Fruit fly (Drosophila melanogaster): Measurements from ENCODE around the gene Rab11.
A peak's percentile ranks its signal among the peaks of the same experiment; 100 is the strongest.

Gene Rab11

dm6 chr3R:21078211-21078610, 33.0 kb upstream of the Rab11 start (continued):
- TF ChIP-seq CG10462 (GFP tag; optimal IDR thresholded peaks at IDR 0.05) (no peak), Hey (tag; optimal IDR thresholded peaks at IDR 0.05) (peak; percentile 67), Atf6 (GFP tag; IDR thresholded peaks at IDR 0.05) (no peak), dmrt11E (tag; optimal IDR thresholded peaks at IDR 0.05) (no peak), D (optimal IDR thresholded peaks at IDR 0.05) (no peak), D (GFP tag; optimal IDR thresholded peaks at IDR 0.05) (no peak), Xrp1 (GFP tag; IDR thresholded peaks at IDR 0.05) (no peak), vnd (GFP tag; IDR thresholded peaks at IDR 0.05; ENCODE audit: partially characterized antibody) (peak; percentile 55; the same call in 2 of the 3 replicates), CG2875 (GFP tag; optimal IDR thresholded peaks at IDR 0.05) (no peak), Fer2 (tag; optimal IDR thresholded peaks at IDR 0.05) (no peak), CG3065 (GFP tag; optimal IDR thresholded peaks at IDR 0.05) (no peak), HmgZ (tag; optimal IDR thresholded peaks at IDR 0.05) (peak; percentile 53), cad (GFP tag; optimal IDR thresholded peaks at IDR 0.05) (no peak), CG10565 (GFP tag; optimal IDR thresholded peaks at IDR 0.05) (no peak), Dip3 (GFP tag; optimal IDR thresholded peaks at IDR 0.05) (no peak), grn (GFP tag; optimal IDR thresholded peaks at IDR 0.05) (peak; percentile 99), Oaz (GFP tag; IDR thresholded peaks at IDR 0.05) (no peak), exex (tag; optimal IDR thresholded peaks at IDR 0.05) (peak; percentile 100), lola (GFP tag; optimal IDR thresholded peaks at IDR 0.05) (no peak), CG11398 (GFP tag; optimal IDR thresholded peaks at IDR 0.05) (no peak), Poxn (GFP tag; IDR thresholded peaks at IDR 0.05) (no peak), ac (GFP tag; optimal IDR thresholded peaks at IDR 0.05) (no peak), CG6765 (GFP tag; optimal IDR thresholded peaks at IDR 0.05) (no peak), sug (tag; optimal IDR thresholded peaks at IDR 0.05) (peak; percentile 81), CG12104 (GFP tag; optimal IDR thresholded peaks at IDR 0.05) (no peak), ind (GFP tag; optimal IDR thresholded peaks at IDR 0.05) (no peak), odd (GFP tag; optimal IDR thresholded peaks at IDR 0.05) (no peak), GATAe (GFP tag; conservative IDR thresholded peaks at IDR 0.05) (peak; percentile 40; the same call in 1 of the 2 replicates), CG10147 (GFP tag; optimal IDR thresholded peaks at IDR 0.05) (no peak), jumu (GFP tag; optimal IDR thresholded peaks at IDR 0.05) (no peak), CG13296 (GFP tag; optimal IDR thresholded peaks at IDR 0.05) (no peak)

DNA sequence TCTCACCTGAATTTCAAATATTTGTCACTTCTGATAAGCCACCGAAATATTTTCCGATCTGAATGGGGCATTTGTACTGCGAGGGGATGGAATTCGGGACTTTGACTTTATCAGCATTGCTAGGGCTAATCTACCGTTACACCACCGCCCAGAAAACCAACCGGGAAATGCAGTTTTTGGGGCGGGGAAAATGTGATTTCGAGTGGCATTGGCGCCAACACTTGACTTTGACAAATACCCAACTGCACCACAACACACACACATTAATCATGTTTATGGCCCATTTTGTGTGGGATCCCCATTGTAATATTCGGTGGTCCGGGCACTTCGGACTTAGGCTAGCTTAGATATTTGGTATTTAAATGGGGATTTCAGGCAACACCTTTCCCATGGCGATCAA, 32.2 kb upstream of the Rab11 start:
- TF ChIP-seq Six4 (GFP tag; optimal IDR thresholded peaks at IDR 0.05) (no peak), CG11560 (tag; IDR thresholded peaks at IDR 0.05) (no peak), Ada2b (GFP tag; IDR thresholded peaks at IDR 0.05) (no peak), Pdp1 (GFP tag; optimal IDR thresholded peaks at IDR 0.05) (peak in 1 of 2 experiments; percentile 47), CG3407 (GFP tag; optimal IDR thresholded peaks at IDR 0.05) (no peak), row (GFP tag; IDR thresholded peaks at IDR 0.05) (no peak), dimm (GFP tag; IDR thresholded peaks at IDR 0.05) (no peak), crol (GFP tag; IDR thresholded peaks at IDR 0.05) (0 out of 2 replicates have a peak, but pooled peaks have one; percentile 21), CG2712 (tag; optimal IDR thresholded peaks at IDR 0.05) (no peak), sens (GFP tag) (peak; percentile 40), CG4404 (GFP tag; IDR thresholded peaks at IDR 0.05) (no peak), pros (GFP tag; optimal IDR thresholded peaks at IDR 0.05) (no peak), oc (tag; optimal IDR thresholded peaks at IDR 0.05) (no peak), sd (tag; optimal IDR thresholded peaks at IDR 0.05) (peak; percentile 60), CG9727 (GFP tag; optimal IDR thresholded peaks at IDR 0.05) (no peak), lab (GFP tag; optimal IDR thresholded peaks at IDR 0.05) (peak; percentile 32), Dll (GFP tag; IDR thresholded peaks at IDR 0.05; ENCODE audit: partially characterized antibody) (no peak), Hmx (GFP tag; optimal IDR thresholded peaks at IDR 0.05) (no peak), vnd (GFP tag; IDR thresholded peaks at IDR 0.05; ENCODE audit: partially characterized antibody) (peak; percentile 56), sens-2 (GFP tag; IDR thresholded peaks at IDR 0.05) (peak; percentile 45; the same call in 1 of the 2 replicates), Lim3 (GFP tag; IDR thresholded peaks at IDR 0.05) (no peak), CG2129 (GFP tag; IDR thresholded peaks at IDR 0.05; ENCODE audit: partially characterized antibody) (no peak), Med (GFP tag) (peak; percentile 43)

Data from whole organism, embryonic.